Fruit fly (Drosophila melanogaster) whole organism, embryonic: ENCODE results near the gene stet.

ENCODE experiments used
- Adf1 ChIP-seq: fragments of 200-800 bp; sonication (Bioruptor generic); IDR thresholded peaks from 2 replicates; pipeline ENCODE4 v1.3.6; 2022; ENCODE audit warnings: missing biosample characterization, missing genetic modification characterization
- B-H1 ChIP-seq: fragments of 200-800 bp; sonication (Bioruptor generic); IDR thresholded peaks from 3 replicates; pipeline ENCODE4 v1.3.6; 2022; ENCODE audit warnings: missing biosample characterization, missing genetic modification characterization
- CG1024 ChIP-seq: fragments of 200-800 bp; sonication (Bioruptor generic); IDR thresholded peaks from 2 replicates; pipeline ENCODE4 v1.3.6; 2022; ENCODE audit warnings: missing biosample characterization, missing genetic modification characterization
- CG10979 ChIP-seq: fragments of 200-800 bp; sonication (Bioruptor generic); optimal IDR thresholded peaks from 2 replicates; lab custom pipeline; 2018; ENCODE audit warnings: missing biosample characterization, mild to moderate bottlenecking, missing genetic modification characterization, moderate library complexity
- CG11696 ChIP-seq: fragments of 200-800 bp; sonication (Bioruptor generic); IDR thresholded peaks from 2 replicates; pipeline ENCODE4 v1.3.6; 2022; ENCODE audit warnings: missing biosample characterization, missing genetic modification characterization
- CG1233 ChIP-seq: fragments of 200-800 bp; sonication (Bioruptor generic); optimal IDR thresholded peaks from 4 replicates; lab custom pipeline; 2018; ENCODE audit warnings: missing biosample characterization, mild to moderate bottlenecking, missing genetic modification characterization
- CG13296 ChIP-seq: fragments of 200-800 bp; sonication (Bioruptor generic); optimal IDR thresholded peaks from 3 replicates; lab custom pipeline; 2018; ENCODE audit warnings: missing biosample characterization, mild to moderate bottlenecking, missing genetic modification characterization
- CG15073 ChIP-seq: fragments of 200-800 bp; sonication (Bioruptor generic); optimal IDR thresholded peaks from 2 replicates; lab custom pipeline; 2016; ENCODE audit warnings: missing biosample characterization, missing genetic modification characterization
- CG1602 ChIP-seq: fragments of 200-800 bp; sonication (Bioruptor generic); optimal IDR thresholded peaks from 3 replicates; lab custom pipeline; 2016; ENCODE audit warnings: missing biosample characterization, missing genetic modification characterization
- CG16779 ChIP-seq: fragments of 200-800 bp; sonication (Bioruptor generic); IDR thresholded peaks from 2 replicates; pipeline ENCODE4 v1.3.6; 2022; ENCODE audit warnings: missing biosample characterization, missing genetic modification characterization
- CG17186 ChIP-seq: fragments of 200-800 bp; sonication (Bioruptor generic); optimal IDR thresholded peaks from 3 replicates; lab custom pipeline; 2017; ENCODE audit warnings: missing biosample characterization, missing genetic modification reagents, missing genetic modification characterization
- CG17359 ChIP-seq: fragments of 200-800 bp; sonication (Bioruptor generic); optimal IDR thresholded peaks from 3 replicates; lab custom pipeline; 2018; ENCODE audit warnings: missing biosample characterization, mild to moderate bottlenecking, missing genetic modification characterization, moderate library complexity
- CG17829 ChIP-seq: fragments of 200-800 bp; optimal IDR thresholded peaks from 2 replicates; lab custom pipeline; 2019; ENCODE audit warnings: missing biosample characterization, mild to moderate bottlenecking, missing genetic modification characterization, moderate library complexity
- CG1832 ChIP-seq: fragments of 200-800 bp; sonication (Bioruptor generic); optimal IDR thresholded peaks from 2 replicates; lab custom pipeline; 2017; ENCODE audit warnings: missing biosample characterization, mild to moderate bottlenecking, missing genetic modification characterization, inconsistent platforms
- CG2120 ChIP-seq: fragments of 200-800 bp; sonication (Bioruptor generic); optimal IDR thresholded peaks from 3 replicates; lab custom pipeline; 2016; ENCODE audit warnings: missing biosample characterization, missing genetic modification characterization
- CG3726 ChIP-seq: fragments of 200-800 bp; sonication (Bioruptor generic); IDR thresholded peaks from 3 replicates; pipeline ENCODE4, ENCODE4 v1.3.6; 2022; ENCODE audit warnings: missing biosample characterization, missing genetic modification characterization
- CG5953 ChIP-seq: fragments of 200-800 bp; sonication (Bioruptor generic); IDR thresholded peaks from 2 replicates; pipeline ENCODE4 v1.3.6; 2022; ENCODE audit warnings: missing biosample characterization, missing genetic modification characterization
- CG9817 ChIP-seq: fragments of 200-800 bp; sonication (Bioruptor generic); optimal IDR thresholded peaks from 2 replicates; lab custom pipeline; 2018; ENCODE audit warnings: missing biosample characterization, mild to moderate bottlenecking, missing genetic modification characterization, moderate library complexity
- CTCF ChIP-seq: fragments of 200-800 bp; sonication (Bioruptor generic); optimal IDR thresholded peaks from 2 replicates; lab custom pipeline; 2017; ENCODE audit warnings: missing biosample characterization, mild to moderate bottlenecking, missing genetic modification characterization, moderate library complexity
- CrebB ChIP-seq: fragments of 200-800 bp; sonication (Bioruptor generic); optimal IDR thresholded peaks from 3 replicates; lab custom pipeline; 2018; ENCODE audit warnings: missing biosample characterization, mild to moderate bottlenecking, missing genetic modification characterization
- Dip2 ChIP-seq: fragments of 200-800 bp; sonication (Bioruptor generic); IDR thresholded peaks from 2 replicates; pipeline ENCODE4 v1.3.6; 2022; ENCODE audit warnings: missing biosample characterization, missing genetic modification characterization
- H2.0 ChIP-seq: fragments of 200-800 bp; sonication (Bioruptor generic); IDR thresholded peaks from 2 replicates; pipeline ENCODE4 v1.3.6; 2022; ENCODE audit warnings: missing biosample characterization, missing genetic modification characterization
- HLHmδ ChIP-seq: fragments of 200-800 bp; sonication (Bioruptor generic); optimal IDR thresholded peaks from 2 replicates; lab custom pipeline; 2018; ENCODE audit warnings: missing biosample characterization, mild to moderate bottlenecking, missing genetic modification characterization, moderate library complexity
- Hmx ChIP-seq: fragments of 200-800 bp; sonication (Bioruptor generic); optimal IDR thresholded peaks from 2 replicates; lab custom pipeline; 2016; ENCODE audit warnings: missing biosample characterization, missing genetic modification characterization
- Hr78 ChIP-seq, 2 experiments: fragments of 200-800 bp in 1 of 2; fragments of >200 bp in 1 of 2; sonication (Bioruptor generic) in 1 of 2; optimal IDR thresholded peaks; 2 replicates each; lab custom pipeline; 2017 to 2019; ENCODE audit warnings: missing biosample characterization in 2 of 2, missing genetic modification characterization in 2 of 2, mild to moderate bottlenecking in 1 of 2, moderate library complexity in 1 of 2
- NC2β ChIP-seq: fragments of 200-800 bp; sonication (Bioruptor generic); optimal IDR thresholded peaks from 2 replicates; lab custom pipeline; 2016; ENCODE audit warnings: missing biosample characterization, missing genetic modification characterization
- NK7.1 ChIP-seq: fragments of 200-800 bp; sonication (Bioruptor generic); optimal IDR thresholded peaks from 3 replicates; lab custom pipeline; 2016; ENCODE audit warnings: missing biosample characterization, missing genetic modification characterization
- Nf-YB ChIP-seq: fragments of 200-800 bp; sonication (Bioruptor generic); optimal IDR thresholded peaks from 3 replicates; lab custom pipeline; 2019; ENCODE audit warnings: missing biosample characterization, mild to moderate bottlenecking, missing genetic modification characterization, moderate library complexity
- Taf1 ChIP-seq: fragments of 200-800 bp; sonication (Bioruptor generic); IDR thresholded peaks from 2 replicates; pipeline ENCODE4 v1.3.6; 2022; ENCODE audit warnings: missing biosample characterization, missing genetic modification characterization
- ase ChIP-seq: fragments of 200-800 bp; sonication (Bioruptor generic); IDR thresholded peaks from 3 replicates; pipeline ENCODE4 v1.3.6; 2022; ENCODE audit warnings: missing biosample characterization, missing genetic modification characterization
- cas ChIP-seq: fragments of 200-800 bp; sonication (Bioruptor generic); IDR thresholded peaks from 2 replicates; pipeline ENCODE4 v1.3.6; 2022; ENCODE audit warnings: missing biosample characterization, missing genetic modification characterization
- cato ChIP-seq: fragments of 200-800 bp; sonication (Bioruptor generic); optimal IDR thresholded peaks from 2 replicates; lab custom pipeline; 2016; ENCODE audit warnings: missing biosample characterization, missing genetic modification characterization, borderline replicate concordance
- caup ChIP-seq: fragments of 200-800 bp; sonication (Bioruptor generic); optimal IDR thresholded peaks from 3 replicates; lab custom pipeline; 2017; ENCODE audit warnings: missing biosample characterization, mild to moderate bottlenecking, missing genetic modification characterization, moderate library complexity; ENCODE audit not compliant: severe bottlenecking
- chif ChIP-seq, 2 experiments: fragments of 200-800 bp; sonication (Bioruptor generic); optimal IDR thresholded peaks; 3 replicates each; lab custom pipeline; 2016; ENCODE audit warnings: missing biosample characterization in 2 of 2, missing genetic modification characterization in 2 of 2
- chm ChIP-seq: fragments of 200-800 bp; sonication (Bioruptor generic); IDR thresholded peaks from 2 replicates; pipeline ENCODE4 v1.3.6; 2022; ENCODE audit warnings: missing biosample characterization, missing genetic modification characterization
- cwo ChIP-seq: fragments of 200-800 bp; sonication (Bioruptor generic); optimal IDR thresholded peaks from 3 replicates; lab custom pipeline; 2017; ENCODE audit warnings: missing biosample characterization, missing genetic modification characterization, mild to moderate bottlenecking, moderate library complexity, missing genetic modification reagents
- emc ChIP-seq: fragments of 200-800 bp; sonication (Bioruptor generic); optimal IDR thresholded peaks from 2 replicates; lab custom pipeline; 2016; ENCODE audit warnings: missing biosample characterization, missing genetic modification characterization
- ems ChIP-seq: fragments of 200-800 bp; sonication (Bioruptor generic); optimal IDR thresholded peaks from 3 replicates; lab custom pipeline; 2016; ENCODE audit warnings: missing biosample characterization, missing genetic modification characterization
- eve ChIP-seq, 2 experiments: fragments of >200 bp; optimal IDR thresholded peaks; 2 replicates each; lab custom pipeline; 2017; ENCODE audit warnings: missing biosample characterization in 2 of 2, missing genetic modification characterization in 2 of 2
- eyg ChIP-seq: fragments of 200-800 bp; sonication (Bioruptor generic); optimal IDR thresholded peaks from 3 replicates; lab custom pipeline; 2016; ENCODE audit warnings: missing biosample characterization, missing genetic modification characterization
- inv ChIP-seq: fragments of 200-800 bp; sonication (Bioruptor generic); IDR thresholded peaks from 2 replicates; pipeline ENCODE4 v1.3.6; 2022; ENCODE audit warnings: missing biosample characterization, missing genetic modification characterization; ENCODE audit not compliant: partially characterized antibody
- lola ChIP-seq, 3 experiments: fragments of >200 bp in 2 of 3; fragments of 200-800 bp in 1 of 3; sonication (Bioruptor generic) in 1 of 3; optimal IDR thresholded peaks; 2 replicates each; lab custom pipeline; 2017 to 2019; ENCODE audit warnings: missing biosample characterization in 3 of 3, missing genetic modification characterization in 3 of 3, mild to moderate bottlenecking in 1 of 3, moderate library complexity in 1 of 3
- odd ChIP-seq: fragments of 200-800 bp; sonication (Bioruptor generic); optimal IDR thresholded peaks from 2 replicates; lab custom pipeline; 2017; ENCODE audit warnings: missing biosample characterization, mild to moderate bottlenecking, missing genetic modification characterization
- pb ChIP-seq: fragments of 200-800 bp; sonication (Bioruptor generic); optimal IDR thresholded peaks from 3 replicates; lab custom pipeline; 2016; ENCODE audit warnings: missing biosample characterization, missing genetic modification characterization
- phol ChIP-seq: fragments of 200-800 bp; sonication (Bioruptor generic); optimal IDR thresholded peaks from 3 replicates; lab custom pipeline; 2018; ENCODE audit warnings: missing biosample characterization, mild to moderate bottlenecking, missing genetic modification characterization, moderate library complexity
- tgo ChIP-seq: fragments of 200-800 bp; sonication (Bioruptor generic); IDR thresholded peaks from 3 replicates; pipeline ENCODE4 v1.3.6; 2022; ENCODE audit warnings: missing biosample characterization, missing genetic modification characterization
- tna ChIP-seq: fragments of 200-800 bp; sonication (Bioruptor generic); IDR thresholded peaks from 2 replicates; pipeline ENCODE4 v1.3.6; 2022; ENCODE audit warnings: missing biosample characterization, missing genetic modification characterization; ENCODE audit not compliant: partially characterized antibody
- unpg ChIP-seq: fragments of 200-800 bp; sonication (Bioruptor generic); optimal IDR thresholded peaks from 3 replicates; lab custom pipeline; 2018; ENCODE audit warnings: missing biosample characterization, mild to moderate bottlenecking, missing genetic modification characterization, moderate library complexity
- z ChIP-seq: fragments of 200-800 bp; sonication (Bioruptor generic); IDR thresholded peaks from 3 replicates; pipeline ENCODE4 v1.3.6; 2022; ENCODE audit warnings: missing biosample characterization, missing genetic modification characterization

Gene stet

DNA sequence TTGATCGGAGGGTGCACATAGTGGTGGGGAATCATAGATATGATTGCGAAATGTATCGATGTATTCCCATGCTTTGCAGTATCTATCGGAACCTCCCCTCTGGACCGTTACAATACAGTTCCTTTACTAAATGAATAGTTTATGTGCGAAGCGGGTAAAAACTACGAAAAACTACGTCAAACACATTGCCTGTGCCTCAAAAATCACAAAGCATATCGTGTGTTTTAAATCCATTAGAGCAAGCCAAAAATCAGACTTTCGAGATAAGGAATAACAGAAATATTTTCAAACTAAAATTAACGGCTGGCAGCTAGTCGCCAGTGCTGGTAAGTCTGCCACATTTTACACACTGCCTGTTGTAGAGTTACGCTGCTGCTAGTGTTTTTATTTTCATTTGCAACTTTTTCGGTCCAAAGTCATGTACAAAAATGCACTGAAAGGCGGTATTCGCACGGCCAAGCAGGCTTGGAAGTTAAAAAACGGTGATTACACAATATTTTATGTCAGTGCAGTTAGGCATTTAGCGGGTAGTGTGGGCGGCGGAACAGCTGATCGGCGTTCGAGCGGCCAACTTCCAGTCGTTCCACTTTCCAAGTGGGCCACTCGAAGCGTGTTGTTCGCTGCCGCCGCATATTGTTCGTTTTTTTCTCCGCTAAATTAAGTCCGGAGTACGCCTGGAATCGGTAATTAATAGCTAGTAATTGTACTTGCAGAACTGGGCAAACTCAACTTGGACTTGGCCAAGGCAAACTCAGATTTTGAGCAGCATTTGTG is 28.1 kb upstream of the stet start (continued):
- TF ChIP-seq unpg (GFP tag; lab: Kevin White, UChicago), result no peak
- TF ChIP-seq NC2β (GFP tag; lab: Kevin White, UChicago), result peak; percentile 62
- TF ChIP-seq tgo (GFP tag; lab: Robert Waterston, UW), result peak; percentile 55
- peak; percentile 50 to 70 for TF ChIP-seq chif (GFP tag; optimal IDR thresholded peaks at IDR 0.05; lab: Kevin White, UChicago)
- TF ChIP-seq odd (GFP tag; lab: Kevin White, UChicago), result no peak
- TF ChIP-seq CG15073 (GFP tag; lab: Kevin White, UChicago), result no peak
- TF ChIP-seq CG13296 (GFP tag; lab: Kevin White, UChicago), result no peak
- no peak for TF ChIP-seq eyg (GFP tag; lab: Kevin White, UChicago)
- no peak for TF ChIP-seq CG5953 (GFP tag; lab: Robert Waterston, UW)
- no peak for TF ChIP-seq Dip2
- peak; percentile 69 for TF ChIP-seq inv
- peak; percentile 38 for TF ChIP-seq CG17829
- TF ChIP-seq Nf-YB (GFP tag; lab: Kevin White, UChicago), result no peak
- no peak for TF ChIP-seq cas (GFP tag; lab: Robert Waterston, UW)
- TF ChIP-seq CG3726 (GFP tag; lab: Robert Waterston, UW), result no peak
- TF ChIP-seq lola (GFP tag; optimal IDR thresholded peaks at IDR 0.05; lab: Kevin White, UChicago), result peak in 1 of 3 experiments; percentile 13
- no peak for TF ChIP-seq Hr78 (GFP tag; optimal IDR thresholded peaks at IDR 0.05; lab: Kevin White, UChicago)
- no peak for TF ChIP-seq CG17359 (tag; lab: Kevin White, UChicago)
- no peak for TF ChIP-seq eve (GFP tag; optimal IDR thresholded peaks at IDR 0.05; lab: Kevin White, UChicago)
- peak; percentile 65; the same call in 1 of the 2 replicates for TF ChIP-seq tna
- TF ChIP-seq CTCF (GFP tag; lab: Kevin White, UChicago), result peak; percentile 48
- TF ChIP-seq CG2120 (GFP tag; lab: Kevin White, UChicago), result peak; percentile 77
- TF ChIP-seq cwo (GFP tag; lab: Kevin White, UChicago), result peak; percentile 6
- TF ChIP-seq z, result no peak
- no peak for TF ChIP-seq CG9817 (tag; lab: Kevin White, UChicago)
- no peak for TF ChIP-seq chm (GFP tag; lab: Robert Waterston, UW)
- no peak for TF ChIP-seq CG1832 (GFP tag; lab: Kevin White, UChicago)
- no peak; the same call in 1 of the 2 replicates for TF ChIP-seq Adf1
- TF ChIP-seq phol, result peak; percentile 66
- peak; percentile 58 for TF ChIP-seq emc
- no peak for TF ChIP-seq HLHmδ
- TF ChIP-seq CrebB, result no peak
- TF ChIP-seq H2.0 (GFP tag; lab: Robert Waterston, UW), result peak; percentile 64
- peak; percentile 44; the same call in 1 of the 2 replicates for TF ChIP-seq Taf1 (GFP tag; lab: Robert Waterston, UW)
- peak; percentile 17 for TF ChIP-seq CG10979 (tag; lab: Kevin White, UChicago)
- no peak for TF ChIP-seq CG11696 (GFP tag; lab: Robert Waterston, UW)
- no peak for TF ChIP-seq ase
- TF ChIP-seq cato, result peak; percentile 12
- TF ChIP-seq CG17186, result peak; percentile 93
- TF ChIP-seq CG16779 (GFP tag; lab: Robert Waterston, UW), result no peak
- no peak for TF ChIP-seq NK7.1 (GFP tag; lab: Kevin White, UChicago)
- no peak for TF ChIP-seq pb
- peak; percentile 15 for TF ChIP-seq ems
- TF ChIP-seq CG1602 (GFP tag; lab: Kevin White, UChicago), result peak; percentile 47
- peak; percentile 38 for TF ChIP-seq caup (GFP tag; lab: Kevin White, UChicago)
- peak; percentile 12 for TF ChIP-seq Hmx (GFP tag; lab: Kevin White, UChicago)
- TF ChIP-seq CG1024 (GFP tag; lab: Robert Waterston, UW), result 0 out of 2 replicates have a peak, but pooled peaks have one; percentile 4
- peak; percentile 31; the same call in 1 of the 3 replicates for TF ChIP-seq B-H1 (GFP tag; lab: Robert Waterston, UW)
- TF ChIP-seq CG1233 (GFP tag; lab: Kevin White, UChicago), result peak; percentile 24
